Worm (Caenorhabditis elegans): ENCODE data around the gene crn-2.

crn-2 gene

DNA sequence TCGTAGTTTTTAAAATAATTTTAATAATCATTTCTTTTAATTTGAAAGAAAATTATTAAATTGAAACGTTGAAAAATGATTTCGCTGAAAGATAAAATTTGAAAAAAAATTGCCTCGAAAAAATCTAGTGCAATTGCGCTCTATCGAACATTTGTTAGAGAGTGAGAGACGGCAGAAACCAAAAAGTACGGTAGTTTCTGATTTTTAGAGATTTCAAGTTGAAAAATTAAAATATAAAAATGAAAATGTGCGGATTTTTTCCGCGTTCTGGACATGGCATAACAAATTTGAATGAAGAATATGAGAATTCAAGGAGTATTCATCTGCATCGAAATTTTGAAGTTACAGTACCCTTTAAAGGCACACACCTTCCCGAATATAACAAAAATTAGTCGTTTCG lies 25.0 kb downstream of the crn-2 start:
- TF ChIP-seq lsy-2 (tag; optimal IDR thresholded peaks at IDR 0.05), result peak in 1 of 2 experiments; percentile 73
- peak; percentile 48 for TF ChIP-seq unc-55 (GFP tag; optimal IDR thresholded peaks at IDR 0.05)
- no peak for TF ChIP-seq ama-1 (optimal IDR thresholded peaks at IDR 0.05)
- no peak for TF ChIP-seq crh-2 (tag; optimal IDR thresholded peaks at IDR 0.05)

DNA sequence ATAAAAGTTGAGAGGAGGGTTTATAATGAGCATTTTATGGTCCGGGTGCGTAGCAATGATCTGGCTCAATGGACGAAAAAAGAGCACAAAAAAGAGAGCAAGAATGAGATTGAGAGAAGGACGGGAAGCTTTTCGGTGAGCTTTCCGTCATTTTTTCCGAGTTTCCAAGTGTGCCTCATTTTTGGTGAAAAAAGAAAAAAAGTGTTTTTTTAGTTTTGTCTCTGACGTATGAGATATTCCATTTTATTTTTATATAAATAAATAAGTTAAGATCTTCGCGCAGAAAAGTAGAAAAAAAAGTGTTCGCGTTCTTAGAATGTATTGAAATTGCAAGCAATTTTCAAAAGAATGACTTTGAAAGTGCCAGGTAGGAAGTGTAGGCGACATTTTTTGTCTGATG lies 25.6 kb downstream of the crn-2 start, which contains the start of gene memb-2:
TSS of gene memb-2 (minus strand) at position 101 of the 400 bp plus-strand sequence.
- TF ChIP-seq snpc-4 (tag; optimal IDR thresholded peaks at IDR 0.05), result no peak
- TF ChIP-seq R02D3.7 (tag; optimal IDR thresholded peaks at IDR 0.05), result no peak
- no peak for TF ChIP-seq nhr-25 (tag; optimal IDR thresholded peaks at IDR 0.05)
- TF ChIP-seq nhr-23 (tag; optimal IDR thresholded peaks at IDR 0.05), result no peak
- no peak for TF ChIP-seq zag-1 (tag; optimal IDR thresholded peaks at IDR 0.05)
- no peak for TF ChIP-seq gmeb-1 (tag; optimal IDR thresholded peaks at IDR 0.05)
- TF ChIP-seq mdl-1 (tag; optimal IDR thresholded peaks at IDR 0.05), result no peak
- TF ChIP-seq C34F6.9 (tag; optimal IDR thresholded peaks at IDR 0.05), result no peak
- TF ChIP-seq ama-1 (optimal IDR thresholded peaks at IDR 0.05), result no peak
- no peak for TF ChIP-seq nhr-21 (tag; optimal IDR thresholded peaks at IDR 0.05)
- TF ChIP-seq F13H6.1 (tag; optimal IDR thresholded peaks at IDR 0.05), result no peak
- TF ChIP-seq fos-1 (tag; optimal IDR thresholded peaks at IDR 0.05), result no peak
- no peak for TF ChIP-seq Y55F3AM.14 (GFP tag; optimal IDR thresholded peaks at IDR 0.05)
- no peak for TF ChIP-seq blmp-1 (tag; optimal IDR thresholded peaks at IDR 0.05; ENCODE audit: insufficient read depth)
- TF ChIP-seq crh-2 (tag; optimal IDR thresholded peaks at IDR 0.05), result no peak
- no peak for TF ChIP-seq lin-13 (GFP tag; optimal IDR thresholded peaks at IDR 0.05)
- TF ChIP-seq nhr-129 (tag; optimal IDR thresholded peaks at IDR 0.05), result no peak
- no peak for TF ChIP-seq nhr-12 (tag; optimal IDR thresholded peaks at IDR 0.05)
- TF ChIP-seq sem-4 (tag; optimal IDR thresholded peaks at IDR 0.05), result no peak
- no peak for TF ChIP-seq dmd-4 (tag; optimal IDR thresholded peaks at IDR 0.05)

DNA sequence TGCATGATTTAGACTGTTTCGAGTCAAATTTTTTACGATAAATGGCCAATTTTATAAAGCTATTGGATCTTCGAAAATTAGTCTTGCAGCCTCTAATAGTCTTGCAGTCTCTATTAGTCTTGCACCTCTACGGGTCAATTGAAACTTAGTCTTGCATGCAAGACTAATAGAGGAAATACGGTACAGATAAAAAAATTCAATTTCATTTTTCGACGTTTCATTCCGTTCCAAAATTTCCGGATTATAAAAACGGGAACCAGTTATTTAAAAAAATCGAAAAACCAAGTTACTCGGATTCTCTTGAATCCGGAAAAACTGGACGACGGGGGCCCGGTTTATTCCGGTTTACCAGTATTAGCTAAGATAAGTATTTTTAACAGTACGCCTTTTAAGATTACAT lies 27.0 kb downstream of the crn-2 start, which contains the start of gene M03E7.1:
TSS of gene M03E7.1 (plus strand) at position 301 of the 400 bp plus-strand sequence.
- TF ChIP-seq sma-9 (GFP tag; optimal IDR thresholded peaks at IDR 0.05) (no peak), sma-9 (tag; optimal IDR thresholded peaks at IDR 0.05) (no peak), R02D3.7 (tag; optimal IDR thresholded peaks at IDR 0.05) (no peak), aly-2 (tag; optimal IDR thresholded peaks at IDR 0.05) (no peak), skn-1 (tag; optimal IDR thresholded peaks at IDR 0.05) (no peak), nhr-237 (tag; optimal IDR thresholded peaks at IDR 0.05) (no peak), mbf-1 (tag; optimal IDR thresholded peaks at IDR 0.05) (no peak), nhr-12 (tag; optimal IDR thresholded peaks at IDR 0.05) (no peak), ztf-1 (GFP tag; conservative IDR thresholded peaks at IDR 0.05) (no peak)

DNA sequence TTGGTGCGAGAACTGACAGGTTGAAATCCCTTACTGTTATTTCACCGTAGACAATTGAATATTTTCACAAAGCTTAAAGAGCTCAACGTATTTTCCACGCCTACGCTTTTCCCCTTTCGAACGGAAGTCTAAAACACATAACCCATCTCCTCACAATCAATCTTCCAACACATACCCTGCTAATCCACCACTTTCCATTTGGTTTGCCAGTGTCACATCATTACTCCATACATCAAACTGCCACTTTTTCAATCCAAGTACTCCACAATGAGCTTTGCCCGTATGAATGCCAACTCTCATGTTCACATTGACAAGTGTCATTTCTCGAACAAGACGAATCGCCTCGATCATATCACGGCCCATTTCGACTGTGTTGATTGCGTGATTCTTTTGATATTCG lies 33.6 kb downstream of the crn-2 start:
- TF ChIP-seq mab-5 (tag; optimal IDR thresholded peaks at IDR 0.05) (peak; percentile 4), aly-2 (tag; optimal IDR thresholded peaks at IDR 0.05) (no peak)

DNA sequence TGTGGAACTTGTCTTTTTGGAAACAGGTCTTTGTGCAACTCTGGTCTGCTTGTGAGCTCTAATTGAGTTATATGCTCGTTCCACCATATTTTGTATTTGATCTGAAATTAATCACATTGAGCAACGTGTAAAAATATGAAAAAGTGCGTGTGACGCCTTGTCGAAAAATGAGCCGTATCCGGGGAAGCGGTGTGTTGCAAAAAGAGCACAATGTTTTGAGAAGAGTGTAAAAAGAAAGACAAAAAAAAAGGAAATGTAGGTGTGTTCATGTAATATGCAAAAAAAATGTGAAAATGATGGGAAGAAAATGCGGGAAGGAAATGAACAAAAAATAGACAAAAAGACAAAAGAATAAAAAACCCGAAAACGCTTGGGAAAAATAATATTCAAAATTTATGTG lies 36.4 kb downstream of the crn-2 start, which contains the start of gene acy-4:
TSS of gene acy-4 (minus strand) at position 101 of the 400 bp plus-strand sequence.
- peak; percentile 9 for TF ChIP-seq unc-55 (GFP tag; optimal IDR thresholded peaks at IDR 0.05)
- TF ChIP-seq ama-1 (optimal IDR thresholded peaks at IDR 0.05), result no peak

DNA sequence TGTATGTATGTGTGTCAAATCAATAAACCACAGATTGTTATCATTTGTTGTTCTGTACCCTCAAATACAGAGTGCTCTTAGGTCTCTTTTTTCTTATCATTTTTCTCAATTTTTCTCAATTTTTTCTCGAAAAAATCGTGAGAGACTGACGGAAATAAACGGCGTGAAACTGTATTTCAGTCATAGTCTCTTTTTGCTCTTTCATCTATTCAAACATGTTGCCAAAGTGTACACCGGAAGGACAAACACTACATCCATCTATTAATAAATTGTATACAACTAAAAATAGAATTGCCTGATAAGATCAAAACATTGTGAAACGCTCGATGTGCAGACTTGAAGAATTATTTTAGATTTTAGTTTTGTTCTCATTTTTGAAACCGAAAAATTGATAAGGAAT lies 40.0 kb downstream of the crn-2 start:
- TF ChIP-seq ztf-1 (GFP tag; conservative IDR thresholded peaks at IDR 0.05) (no peak), gmeb-1 (tag; optimal IDR thresholded peaks at IDR 0.05) (no peak), ZK546.5 (tag; optimal IDR thresholded peaks at IDR 0.05) (no peak), elt-3 (tag; optimal IDR thresholded peaks at IDR 0.05) (no peak), ceh-16 (tag; optimal IDR thresholded peaks at IDR 0.05) (no peak), alr-1 (tag; optimal IDR thresholded peaks at IDR 0.05) (no peak), fos-1 (tag; optimal IDR thresholded peaks at IDR 0.05) (peak; percentile 27), lsy-2 (tag; optimal IDR thresholded peaks at IDR 0.05) (no peak)
